Worm (Caenorhabditis elegans) whole organism, L2 larva: ENCODE results near the gene Y60A3A.8.
"Not testable (repeated sequence)": the region's sequence is repeated elsewhere in the genome, so short reads cannot be mapped to it uniquely, and the experiment has no call there.

Source experiments
- F13H6.1 ChIP-seq: sonication (generic microtip); optimal IDR thresholded peaks from 2 replicates; lab custom pipeline; 2016; ENCODE audit warnings: missing genetic modification characterization, missing compliant biosample characterization
- ZK546.5 ChIP-seq: sonication (generic microtip); optimal IDR thresholded peaks from 2 replicates; lab custom pipeline; 2017; ENCODE audit warnings: missing biosample characterization, missing genetic modification characterization
- alr-1 ChIP-seq: fragments of 150-350 bp; optimal IDR thresholded peaks from 2 replicates; lab custom pipeline; 2014; ENCODE audit warnings: missing biosample characterization, missing genetic modification characterization
- aly-2 ChIP-seq: fragments of 150-350 bp; optimal IDR thresholded peaks from 2 replicates; lab custom pipeline; 2014; ENCODE audit warnings: missing biosample characterization, missing genetic modification characterization
- blmp-1 ChIP-seq: sonication (generic microtip); optimal IDR thresholded peaks from 2 replicates; lab custom pipeline; 2017; ENCODE audit warnings: missing genetic modification characterization, mild to moderate bottlenecking, missing compliant biosample characterization, antibody characterized with exemption, moderate library complexity; ENCODE audit not compliant: insufficient read depth
- ceh-16 ChIP-seq: fragments of 150-350 bp; optimal IDR thresholded peaks from 2 replicates; lab custom pipeline; 2014; ENCODE audit warnings: missing biosample characterization, missing genetic modification characterization
- ceh-82 ChIP-seq: fragments of 150-350 bp; optimal IDR thresholded peaks from 2 replicates; lab custom pipeline; 2014; ENCODE audit warnings: missing biosample characterization, missing genetic modification characterization
- crh-2 ChIP-seq: sonication (generic microtip); optimal IDR thresholded peaks from 2 replicates; lab custom pipeline; 2017; ENCODE audit warnings: missing biosample characterization, missing genetic modification characterization
- egl-27 ChIP-seq: sonication (generic microtip); optimal IDR thresholded peaks from 3 replicates; lab custom pipeline; 2017; ENCODE audit warnings: missing biosample characterization, missing genetic modification reagents, missing genetic modification characterization
- elt-1 ChIP-seq: fragments of 150-350 bp; optimal IDR thresholded peaks from 2 replicates; lab custom pipeline; 2014; ENCODE audit warnings: missing biosample characterization, missing genetic modification characterization
- elt-3 ChIP-seq: sonication (generic microtip); optimal IDR thresholded peaks from 2 replicates; lab custom pipeline; 2017; ENCODE audit warnings: missing biosample characterization, missing genetic modification characterization
- gmeb-1 ChIP-seq: fragments of 150-350 bp; optimal IDR thresholded peaks from 2 replicates; lab custom pipeline; 2014; ENCODE audit warnings: missing biosample characterization, missing genetic modification characterization
- lin-11 ChIP-seq: fragments of 150-350 bp; sonication (generic microtip); optimal IDR thresholded peaks from 2 replicates; lab custom pipeline; 2014; ENCODE audit warnings: missing biosample characterization, missing genetic modification characterization, inconsistent platforms, mixed read lengths
- lin-13 ChIP-seq: fragments of 150-350 bp; optimal IDR thresholded peaks from 2 replicates; lab custom pipeline; 2014; ENCODE audit warnings: missing biosample characterization, missing genetic modification reagents, missing genetic modification characterization
- lsy-2 ChIP-seq, 2 experiments: fragments of 150-350 bp in 1 of 2; sonication (generic microtip) in 1 of 2; optimal IDR thresholded peaks; 2 replicates each; lab custom pipeline; 2014 to 2017; ENCODE audit warnings: missing biosample characterization in 2 of 2, missing genetic modification characterization in 2 of 2
- mbf-1 ChIP-seq: sonication (generic microtip); optimal IDR thresholded peaks from 2 replicates; lab custom pipeline; 2017; ENCODE audit warnings: missing biosample characterization, missing genetic modification characterization
- nhr-10 ChIP-seq: sonication (generic microtip); optimal IDR thresholded peaks from 2 replicates; lab custom pipeline; 2017; ENCODE audit warnings: missing biosample characterization, missing genetic modification characterization
- nhr-11 ChIP-seq: fragments of 150-350 bp; optimal IDR thresholded peaks from 2 replicates; lab custom pipeline; 2014; ENCODE audit warnings: missing biosample characterization, missing genetic modification characterization
- nhr-12 ChIP-seq: fragments of 150-350 bp; optimal IDR thresholded peaks from 2 replicates; lab custom pipeline; 2014; ENCODE audit warnings: missing biosample characterization, missing genetic modification characterization
- nhr-129 ChIP-seq: fragments of 150-350 bp; optimal IDR thresholded peaks from 2 replicates; lab custom pipeline; 2014; ENCODE audit warnings: missing biosample characterization, missing genetic modification characterization
- nhr-21 ChIP-seq: fragments of 150-350 bp; optimal IDR thresholded peaks from 2 replicates; lab custom pipeline; 2014; ENCODE audit warnings: missing biosample characterization, missing genetic modification characterization
- nhr-25 ChIP-seq: fragments of 150-350 bp; sonication (generic microtip); optimal IDR thresholded peaks from 3 replicates; lab custom pipeline; 2014; ENCODE audit warnings: missing biosample characterization, missing genetic modification characterization
- nhr-77 ChIP-seq: fragments of 150-350 bp; optimal IDR thresholded peaks from 2 replicates; lab custom pipeline; 2014; ENCODE audit warnings: missing biosample characterization, missing genetic modification characterization
- peb-1 ChIP-seq: fragments of 150-350 bp; optimal IDR thresholded peaks from 2 replicates; lab custom pipeline; 2014; ENCODE audit warnings: missing biosample characterization, missing genetic modification characterization
- sem-4 ChIP-seq: fragments of 150-350 bp; optimal IDR thresholded peaks from 2 replicates; lab custom pipeline; 2014; ENCODE audit warnings: missing biosample characterization, missing genetic modification reagents, missing genetic modification characterization
- sma-3 ChIP-seq: sonication (generic microtip); optimal IDR thresholded peaks from 2 replicates; lab custom pipeline; 2016; ENCODE audit warnings: missing genetic modification reagents, missing genetic modification characterization, missing compliant biosample characterization
- sma-9 ChIP-seq, 2 experiments: fragments of 150-350 bp in 1 of 2; sonication (generic microtip) in 1 of 2; optimal IDR thresholded peaks; 2 replicates each; lab custom pipeline; 2014 to 2016; ENCODE audit warnings: missing genetic modification characterization in 2 of 2, mild to moderate bottlenecking in 1 of 2, missing biosample characterization in 1 of 2, missing compliant biosample characterization in 1 of 2, missing genetic modification reagents in 1 of 2, moderate library complexity in 1 of 2
- snpc-4 ChIP-seq: fragments of 150-350 bp; optimal IDR thresholded peaks from 2 replicates; lab custom pipeline; 2014; ENCODE audit warnings: missing biosample characterization, missing genetic modification characterization
- unc-55 ChIP-seq: fragments of 150-350 bp; sonication (generic microtip); optimal IDR thresholded peaks from 3 replicates; lab custom pipeline; 2014; ENCODE audit warnings: missing biosample characterization, missing genetic modification reagents, missing genetic modification characterization
- unc-62 ChIP-seq: fragments of 150-350 bp; optimal IDR thresholded peaks from 2 replicates; lab custom pipeline; 2014; ENCODE audit warnings: missing biosample characterization, missing genetic modification reagents, missing genetic modification characterization
- zag-1 ChIP-seq: fragments of 150-350 bp; optimal IDR thresholded peaks from 2 replicates; lab custom pipeline; 2014; ENCODE audit warnings: missing biosample characterization, missing genetic modification characterization
- ztf-1 ChIP-seq: fragments of 200-800 bp; sonication (Bioruptor generic); conservative IDR thresholded peaks from 2 replicates; pipeline ENCODE4 v1.3.6; 2022; ENCODE audit warnings: missing genetic modification characterization, missing compliant biosample characterization
- ztf-11 ChIP-seq: sonication (generic microtip); optimal IDR thresholded peaks from 2 replicates; lab custom pipeline; 2017; ENCODE audit warnings: missing biosample characterization, missing genetic modification characterization
- ztf-4 ChIP-seq: fragments of 150-350 bp; optimal IDR thresholded peaks from 2 replicates; lab custom pipeline; 2014; ENCODE audit warnings: missing biosample characterization, missing genetic modification characterization

Y60A3A.8 gene

DNA sequence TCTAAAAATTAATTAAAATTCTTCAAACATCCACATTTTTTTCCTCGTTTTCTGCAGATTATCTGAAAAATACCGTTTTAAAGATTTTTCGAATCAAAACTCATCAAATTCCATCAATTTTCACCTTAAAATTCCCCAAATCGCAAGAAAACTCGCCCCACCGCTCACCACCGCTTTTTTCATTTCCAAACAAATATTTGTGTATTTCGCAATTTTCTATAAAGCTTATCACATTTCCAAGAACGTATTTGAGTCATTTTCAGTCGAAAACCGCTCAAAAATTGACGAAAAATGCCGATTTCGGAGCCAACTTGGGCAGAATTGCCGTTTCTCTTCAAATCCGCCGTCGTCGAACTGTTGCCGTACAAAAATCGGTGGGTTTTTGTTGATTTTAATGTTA is at the start of gene Y60A3A.8:
Gene Y60A3A.8 (plus strand): TSS at position 258 of the 400 bp plus-strand sequence.
- not testable (repeated sequence) for TF ChIP-seq elt-1 (tag; lab: Kevin White, UChicago); aly-2; ceh-16 (tag; lab: Kevin White, UChicago)

DNA sequence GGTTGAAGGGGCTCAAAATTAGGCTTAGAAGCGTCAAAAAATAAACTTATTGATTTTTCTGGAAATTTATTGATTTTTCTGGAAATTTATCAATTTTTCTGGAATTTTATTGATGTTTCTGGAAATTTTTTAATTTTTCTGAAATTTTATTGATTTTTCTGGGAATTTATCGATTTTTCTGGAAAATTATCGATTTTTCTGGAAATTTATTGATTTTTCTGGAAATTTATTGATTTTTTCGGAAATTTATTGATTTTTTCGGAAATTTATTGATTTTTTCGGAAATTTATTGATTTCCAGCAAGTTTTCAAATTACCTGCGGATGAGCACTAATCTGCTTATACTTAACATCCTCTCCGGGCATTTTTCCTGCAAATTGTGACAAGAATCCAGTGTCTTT is 48.0 kb upstream of the Y60A3A.8 start:
- TF ChIP-seq sma-3 (GFP tag; lab: Kevin White, UChicago) (no peak), ceh-16 (tag; lab: Kevin White, UChicago) (no peak), alr-1 (tag; lab: Kevin White, UChicago) (no peak), nhr-11 (tag; lab: Kevin White, UChicago) (no peak), unc-62 (GFP tag; lab: Kevin White, UChicago) (no peak), nhr-129 (tag; lab: Kevin White, UChicago) (no peak), ztf-4 (tag; lab: Kevin White, UChicago) (no peak), sem-4 (tag; lab: Kevin White, UChicago) (no peak)
- TF ChIP-seq, all 48 proteins: peak for 0

ce11 chrV:19904790-19905189 is 45.0 kb upstream of the Y60A3A.8 start:
- TF ChIP-seq nhr-25 (no peak), blmp-1 (tag; lab: Kevin White, UChicago) (no peak), crh-2 (tag; lab: Kevin White, UChicago) (no peak), nhr-12 (no peak), lin-11 (tag; lab: Kevin White, UChicago) (no peak), alr-1 (tag; lab: Kevin White, UChicago) (no peak), nhr-129 (tag; lab: Kevin White, UChicago) (no peak), nhr-21 (tag; lab: Kevin White, UChicago) (no peak), zag-1 (tag; lab: Kevin White, UChicago) (no peak), gmeb-1 (tag; lab: Kevin White, UChicago) (no peak), ceh-82 (tag; lab: Kevin White, UChicago) (no peak), sma-3 (GFP tag; lab: Kevin White, UChicago) (no peak), unc-55 (no peak)

DNA sequence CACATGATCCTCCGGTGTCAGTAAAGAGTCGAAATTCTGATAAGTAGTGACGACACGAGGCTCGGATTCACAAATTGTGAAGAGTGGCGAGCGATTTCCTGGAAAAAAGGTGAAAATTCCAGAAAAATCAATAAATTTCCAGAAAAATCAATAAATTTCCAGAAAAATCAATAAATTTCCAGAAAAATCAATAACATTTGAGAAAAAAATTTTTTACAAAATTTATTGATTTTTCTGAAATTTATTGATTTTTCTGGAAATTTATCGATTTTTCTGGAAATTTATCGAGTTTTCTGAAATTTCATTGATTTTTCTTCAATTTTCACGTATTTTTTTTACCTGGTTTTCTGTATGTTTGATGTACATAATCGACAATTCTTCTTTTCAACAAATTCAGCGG is 43.8 kb upstream of the Y60A3A.8 start:
- TF ChIP-seq nhr-12 (no peak), sma-9 (GFP tag; optimal IDR thresholded peaks at IDR 0.05; lab: Kevin White, UChicago) (no peak), sma-9 (tag; optimal IDR thresholded peaks at IDR 0.05; lab: Kevin White, UChicago) (no peak), ztf-1 (GFP tag; lab: Robert Waterston, UW) (no peak), nhr-77 (tag; lab: Kevin White, UChicago) (no peak), ztf-11 (tag; lab: Kevin White, UChicago) (no peak), lin-13 (GFP tag; lab: Kevin White, UChicago) (no peak), snpc-4 (tag; lab: Kevin White, UChicago) (no peak), unc-55 (no peak), F13H6.1 (no peak), ceh-82 (tag; lab: Kevin White, UChicago) (no peak), peb-1 (tag; lab: Kevin White, UChicago) (no peak), nhr-21 (tag; lab: Kevin White, UChicago) (no peak), nhr-10 (tag; lab: Kevin White, UChicago) (no peak), mbf-1 (tag; lab: Kevin White, UChicago) (no peak), ceh-16 (tag; lab: Kevin White, UChicago) (no peak), elt-3 (tag; lab: Kevin White, UChicago) (no peak), lsy-2 (tag; optimal IDR thresholded peaks at IDR 0.05; lab: Kevin White, UChicago) (no peak), lin-11 (tag; lab: Kevin White, UChicago) (no peak), ZK546.5 (tag; lab: Kevin White, UChicago) (no peak), egl-27 (tag; lab: Kevin White, UChicago) (no peak)
- TF ChIP-seq, all 48 proteins: peak for 0

DNA sequence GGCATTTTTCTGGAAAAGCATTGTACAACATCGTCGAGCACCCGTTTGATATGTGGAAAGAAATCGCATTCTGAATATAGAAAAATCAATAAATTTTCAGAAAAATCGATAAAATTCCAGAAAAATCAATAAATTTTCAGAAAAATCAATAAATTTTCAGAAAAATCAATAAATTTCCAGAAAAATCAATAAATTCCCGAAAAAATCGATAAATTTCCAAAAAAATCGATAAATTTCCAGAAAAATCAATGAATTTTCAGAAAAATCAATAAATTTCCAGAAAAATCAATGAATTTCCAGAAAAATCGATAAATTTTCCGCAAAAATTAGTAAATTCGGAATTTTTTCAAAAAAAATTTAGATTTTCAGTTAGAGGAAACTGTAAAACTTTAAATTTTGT is 42.4 kb upstream of the Y60A3A.8 start, which contains the start of gene fars-2:
Gene fars-2 (minus strand): TSS at position 70 of the 400 bp plus-strand sequence.
- no peak for TF ChIP-seq gmeb-1 (tag; lab: Kevin White, UChicago)
- TF ChIP-seq peb-1 (tag; lab: Kevin White, UChicago): no peak
- TF ChIP-seq nhr-12: no peak
- TF ChIP-seq ztf-11 (tag; lab: Kevin White, UChicago): no peak
- TF ChIP-seq alr-1 (tag; lab: Kevin White, UChicago): no peak
- no peak for TF ChIP-seq ZK546.5 (tag; lab: Kevin White, UChicago)
